Fruit fly (Drosophila melanogaster): ENCODE measurements around the gene chb.

DNA sequence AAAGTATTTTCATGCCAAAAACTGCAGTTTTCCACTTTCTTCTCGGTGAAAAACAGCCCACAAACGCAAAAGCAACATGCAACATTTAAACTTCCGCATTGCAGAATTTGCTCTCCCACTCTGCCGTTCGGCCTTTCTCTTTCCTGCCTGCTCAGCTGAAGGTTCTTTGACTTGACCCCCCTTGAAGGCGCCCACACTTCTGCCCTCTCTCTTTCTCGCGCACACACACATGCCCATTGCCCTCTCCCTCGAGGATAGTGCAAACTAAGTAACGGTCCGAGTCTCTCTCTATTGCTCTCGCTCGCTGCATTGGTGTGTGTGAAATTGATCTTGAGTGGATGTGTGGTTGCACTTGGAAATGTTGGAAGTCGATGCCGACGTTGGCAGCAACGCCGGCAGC is 53.0 kb downstream of the chb start:
- no peak for TF ChIP-seq Crg-1 (GFP tag; optimal IDR thresholded peaks at IDR 0.05)
- no peak for TF ChIP-seq tj (GFP tag; optimal IDR thresholded peaks at IDR 0.05)
- TF ChIP-seq CG11617 (GFP tag; optimal IDR thresholded peaks at IDR 0.05): no peak
- TF ChIP-seq kay (GFP tag; ENCODE audit: borderline replicate concordance): no peak

Data from whole organism, adult.